Fruit fly (Drosophila melanogaster) S2 (cell line): ENCODE data around the gene Sox21a.

Experiments used
- CG8478 ChIP-seq: fragments of >200 bp; optimal IDR thresholded peaks from 2 replicates; lab custom pipeline; 2018
- CTCF ChIP-seq, 2 experiments: fragments of >200 bp; optimal IDR thresholded peaks; 2 replicates each; lab custom pipeline; 2018

dm6 chr3L:14064065-14064414 is 43.9 kb downstream of the Sox21a start:
- no peak for TF ChIP-seq CG8478 (lab: Kevin White, UChicago)
- TF ChIP-seq CTCF (optimal IDR thresholded peaks at IDR 0.05; lab: Kevin White, UChicago): no peak
